Worm (Caenorhabditis elegans) whole organism, L3 larva: ENCODE data around the gene B0024.3.

ENCODE experiments used
- ZK546.5 ChIP-seq: sonication (generic microtip); optimal IDR thresholded peaks from 2 replicates; lab custom pipeline; 2017; ENCODE audit warnings: missing biosample characterization, missing genetic modification characterization
- aly-2 ChIP-seq: fragments of 150-350 bp; optimal IDR thresholded peaks from 2 replicates; lab custom pipeline; 2014; ENCODE audit warnings: missing biosample characterization, missing genetic modification characterization
- ama-1 ChIP-seq: fragments of 150-350 bp; optimal IDR thresholded peaks from 2 replicates; lab custom pipeline; 2018
- fkh-10 ChIP-seq: sonication (generic microtip); optimal IDR thresholded peaks from 2 replicates; lab custom pipeline; 2017; ENCODE audit warnings: missing biosample characterization, missing genetic modification reagents, missing genetic modification characterization
- lin-39 ChIP-seq: fragments of 150-350 bp; optimal IDR thresholded peaks from 2 replicates; lab custom pipeline; 2018; ENCODE audit warnings: missing biosample characterization, missing genetic modification reagents, missing genetic modification characterization
- nfya-1 ChIP-seq: sonication (generic microtip); optimal IDR thresholded peaks from 2 replicates; lab custom pipeline; 2017; ENCODE audit warnings: missing genetic modification characterization, mild to moderate bottlenecking, missing compliant biosample characterization, antibody characterized with exemption, moderate library complexity; ENCODE audit not compliant: insufficient read depth
- nhr-237 ChIP-seq: fragments of 150-350 bp; optimal IDR thresholded peaks from 2 replicates; lab custom pipeline; 2014; ENCODE audit warnings: missing biosample characterization, missing genetic modification characterization
- nhr-28 ChIP-seq: fragments of 150-350 bp; optimal IDR thresholded peaks from 2 replicates; lab custom pipeline; 2014; ENCODE audit warnings: missing biosample characterization, missing genetic modification characterization
- unc-62 ChIP-seq: fragments of 150-350 bp; sonication (generic microtip); optimal IDR thresholded peaks from 4 replicates; lab custom pipeline; 2014; ENCODE audit warnings: missing biosample characterization, missing genetic modification reagents, missing genetic modification characterization

ce11 chrV:10292819-10293357 is 5.5 kb downstream of the B0024.3 start, which contains the start of gene col-149:
- TF ChIP-seq aly-2 = no peak
- TF ChIP-seq ZK546.5 (tag; lab: Kevin White, UChicago) = no peak
- TF ChIP-seq fkh-10 (GFP tag; lab: Kevin White, UChicago) = no peak
- TF ChIP-seq lin-39 (tag; lab: Kevin White, UChicago) = no peak
- no peak for TF ChIP-seq ama-1 (lab: Kevin White, UChicago)
- no peak for TF ChIP-seq nhr-28
- TF ChIP-seq nhr-237 (tag; lab: Kevin White, UChicago) = no peak
- TF ChIP-seq unc-62 (GFP tag; lab: Kevin White, UChicago) = no peak
- TF ChIP-seq nfya-1 (tag; lab: Kevin White, UChicago) = no peak
